Worm (Caenorhabditis elegans) whole organism, L3 larva: Measurements from ENCODE around the gene C27B7.2.

Experiments used
- ama-1 ChIP-seq: fragments of 150-350 bp; optimal IDR thresholded peaks from 2 replicates; lab custom pipeline; 2018
- ceh-9 ChIP-seq: sonication (generic microtip); optimal IDR thresholded peaks from 2 replicates; lab custom pipeline; 2018; ENCODE audit warnings: missing biosample characterization, missing genetic modification characterization
- elt-3 ChIP-seq, 3 experiments: fragments of 150-350 bp in 1 of 3; sonication (generic microtip) in 2 of 3; optimal IDR thresholded peaks; 2 replicates in 2 of 3; 4 replicates in 1 of 3; lab custom pipeline; 2014 to 2017; ENCODE audit warnings: missing biosample characterization in 3 of 3, missing genetic modification characterization in 3 of 3
- jun-1 ChIP-seq: fragments of 150-350 bp; optimal IDR thresholded peaks from 2 replicates; lab custom pipeline; 2014; ENCODE audit warnings: missing biosample characterization, missing genetic modification reagents, missing genetic modification characterization
- mdl-1 ChIP-seq: fragments of 150-350 bp; optimal IDR thresholded peaks from 2 replicates; lab custom pipeline; 2014; ENCODE audit warnings: missing biosample characterization, missing genetic modification characterization
- ztf-11 ChIP-seq: fragments of 150-350 bp; optimal IDR thresholded peaks from 2 replicates; lab custom pipeline; 2014; ENCODE audit warnings: missing biosample characterization, missing genetic modification characterization

DNA sequence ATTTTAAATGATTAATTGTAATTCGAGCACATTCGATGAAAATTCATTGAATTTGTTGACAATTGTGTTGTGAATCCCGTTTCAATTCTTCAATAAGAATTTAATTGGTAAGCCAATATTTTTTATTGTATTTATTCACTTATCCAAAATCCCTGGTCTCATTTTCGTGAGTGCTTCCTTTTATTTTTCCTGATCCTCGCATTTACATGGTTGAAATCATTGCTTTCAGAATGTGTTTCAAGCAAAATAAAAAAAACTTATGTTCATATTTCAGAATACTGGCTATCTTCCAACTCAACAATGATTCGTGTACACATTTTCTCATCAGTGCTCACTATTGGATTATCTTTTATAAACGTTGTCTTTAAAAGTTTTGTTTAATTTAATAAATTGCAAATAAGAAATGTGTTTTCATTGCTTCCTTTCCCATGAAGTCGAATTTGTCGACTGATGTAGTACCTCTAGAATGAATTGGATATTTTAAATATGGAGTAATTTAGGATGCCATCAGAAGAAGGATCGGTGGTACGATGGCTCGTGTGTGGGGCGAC lies 37.4 kb downstream of the C27B7.2 start, which contains the start of the genes D1046.18 and slc-25A26:
- TF ChIP-seq ceh-9 (tag; lab: Kevin White, UChicago): no peak
- no peak for TF ChIP-seq ama-1 (lab: Kevin White, UChicago)
- no peak for TF ChIP-seq mdl-1
- TF ChIP-seq ztf-11: no peak
- TF ChIP-seq jun-1: no peak
- no peak for TF ChIP-seq elt-3 (tag; optimal IDR thresholded peaks at IDR 0.05; lab: Kevin White, UChicago)
